Worm (Caenorhabditis elegans): ENCODE measurements around the gene T12A7.10.

Gene T12A7.10

ce11 chrIV:11785064-11785840 lies 30.3 kb upstream of the T12A7.10 start:
- TF ChIP-seq fkh-10 (GFP tag; optimal IDR thresholded peaks at IDR 0.05) (peak; percentile 63), nhr-28 (tag; optimal IDR thresholded peaks at IDR 0.05) (no peak), nhr-77 (tag; optimal IDR thresholded peaks at IDR 0.05) (no peak), tbx-2 (tag; optimal IDR thresholded peaks at IDR 0.05) (no peak), nhr-67 (tag; optimal IDR thresholded peaks at IDR 0.05) (no peak), nfya-1 (tag; optimal IDR thresholded peaks at IDR 0.05; ENCODE audit: insufficient read depth) (peak; percentile 2)

DNA sequence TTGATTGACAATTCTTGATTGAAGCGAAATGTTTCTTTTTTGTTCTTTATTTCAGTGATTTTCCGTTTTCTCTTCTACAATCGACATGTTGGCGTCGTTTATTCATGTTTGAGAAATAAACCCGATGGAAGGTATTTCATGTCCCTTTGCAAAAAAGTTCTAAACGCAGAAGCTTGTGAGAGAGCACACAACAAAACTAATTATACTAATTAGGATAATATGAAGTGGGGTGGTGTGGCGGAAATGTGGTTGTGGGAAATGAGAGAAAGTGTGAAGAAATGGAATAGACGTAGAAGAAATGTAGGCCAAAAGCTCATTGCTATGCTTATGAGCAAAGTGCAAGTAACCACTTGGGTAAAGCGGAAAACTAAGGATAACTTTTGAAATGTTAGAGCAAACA lies 27.9 kb upstream of the T12A7.10 start:
- no peak for TF ChIP-seq aly-2 (tag; optimal IDR thresholded peaks at IDR 0.05)
- TF ChIP-seq elt-1 (tag; optimal IDR thresholded peaks at IDR 0.05) = no peak
- TF ChIP-seq lin-39 (tag; optimal IDR thresholded peaks at IDR 0.05) = no peak
- no peak for TF ChIP-seq unc-62 (GFP tag; optimal IDR thresholded peaks at IDR 0.05)
- no peak for TF ChIP-seq nhr-237 (tag; optimal IDR thresholded peaks at IDR 0.05)
- no peak for TF ChIP-seq nhr-77 (tag; optimal IDR thresholded peaks at IDR 0.05)
- no peak for TF ChIP-seq jun-1 (tag; optimal IDR thresholded peaks at IDR 0.05)
- no peak for TF ChIP-seq ZK546.5 (tag; optimal IDR thresholded peaks at IDR 0.05)
- no peak for TF ChIP-seq ceh-9 (tag; optimal IDR thresholded peaks at IDR 0.05)
- no peak for TF ChIP-seq snpc-4 (tag; optimal IDR thresholded peaks at IDR 0.05)

ce11 chrIV:11779028-11779427 lies 24.1 kb upstream of the T12A7.10 start, which contains the start of gene lpr-2:
Gene lpr-2 (plus strand): TSS chrIV:11779216.
- no peak for TF ChIP-seq lin-39 (tag; optimal IDR thresholded peaks at IDR 0.05)
- TF ChIP-seq lin-15B (tag; optimal IDR thresholded peaks at IDR 0.05) = no peak
- no peak for TF ChIP-seq jun-1 (tag; optimal IDR thresholded peaks at IDR 0.05)
- TF ChIP-seq ztf-4 (tag; optimal IDR thresholded peaks at IDR 0.05) = no peak
- TF ChIP-seq mdl-1 (tag; optimal IDR thresholded peaks at IDR 0.05) = no peak
- no peak for TF ChIP-seq ztf-11 (tag; optimal IDR thresholded peaks at IDR 0.05)
- no peak for TF ChIP-seq unc-39 (tag; optimal IDR thresholded peaks at IDR 0.05)
- TF ChIP-seq fkh-10 (GFP tag; optimal IDR thresholded peaks at IDR 0.05) = no peak

DNA sequence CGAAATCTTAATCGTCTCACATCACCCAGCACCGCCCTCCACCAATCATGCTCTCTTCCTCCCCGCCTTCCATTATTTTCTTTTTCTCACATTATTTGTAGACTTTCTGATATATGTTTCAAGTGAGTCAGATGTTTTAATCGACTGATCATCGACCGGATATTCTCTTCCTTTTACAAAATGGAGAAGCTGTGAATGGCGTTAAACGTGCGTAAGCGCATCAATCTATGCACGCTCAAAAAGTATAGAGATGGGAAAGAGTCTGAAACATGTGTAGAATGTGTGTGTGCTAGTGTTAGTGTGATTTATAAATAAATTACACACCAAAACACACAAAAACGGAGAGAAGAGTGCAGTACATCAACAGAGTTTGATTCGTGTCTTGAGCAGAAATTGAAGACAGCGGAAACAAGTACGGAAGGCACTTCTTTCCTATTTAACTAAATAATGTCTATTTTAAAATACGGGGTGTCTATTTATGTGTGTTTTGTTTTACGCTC lies 22.1 kb upstream of the T12A7.10 start:
- no peak for TF ChIP-seq ztf-4 (tag; optimal IDR thresholded peaks at IDR 0.05)
- no peak for TF ChIP-seq jun-1 (tag; optimal IDR thresholded peaks at IDR 0.05)
- no peak for TF ChIP-seq lsy-12 (tag; optimal IDR thresholded peaks at IDR 0.05)
- TF ChIP-seq nhr-28 (tag; optimal IDR thresholded peaks at IDR 0.05) = no peak
- TF ChIP-seq lin-39 (tag; optimal IDR thresholded peaks at IDR 0.05) = no peak
- TF ChIP-seq nhr-25 (tag; optimal IDR thresholded peaks at IDR 0.05) = no peak
- no peak for TF ChIP-seq elt-3 (tag; optimal IDR thresholded peaks at IDR 0.05)
- TF ChIP-seq nhr-77 (tag; optimal IDR thresholded peaks at IDR 0.05) = no peak

ce11 chrIV:11773692-11774225 lies 18.9 kb upstream of the T12A7.10 start, which contains the start of gene lips-5:
Gene lips-5 (minus strand): TSS chrIV:11773742.
- TF ChIP-seq elt-2 (tag; optimal IDR thresholded peaks at IDR 0.05) = peak; percentile 56
- no peak for TF ChIP-seq lin-15B (tag; optimal IDR thresholded peaks at IDR 0.05)

ce11 chrIV:11772119-11772518 lies 17.2 kb upstream of the T12A7.10 start:
- TF ChIP-seq ztf-11 (tag; optimal IDR thresholded peaks at IDR 0.05) = no peak
- TF ChIP-seq nhr-67 (tag; optimal IDR thresholded peaks at IDR 0.05) = no peak
- no peak for TF ChIP-seq pha-4 (tag; optimal IDR thresholded peaks at IDR 0.05)
- TF ChIP-seq nhr-76 (tag; optimal IDR thresholded peaks at IDR 0.05) = no peak
- no peak for TF ChIP-seq nfya-1 (tag; optimal IDR thresholded peaks at IDR 0.05; ENCODE audit: insufficient read depth)
- no peak for TF ChIP-seq ZK546.5 (tag; optimal IDR thresholded peaks at IDR 0.05)
- TF ChIP-seq ceh-16 (tag; optimal IDR thresholded peaks at IDR 0.05) = no peak
- no peak for TF ChIP-seq nhr-12 (tag; optimal IDR thresholded peaks at IDR 0.05)
- TF ChIP-seq fos-1 (tag; optimal IDR thresholded peaks at IDR 0.05) = no peak
- TF ChIP-seq lsy-12 (tag; optimal IDR thresholded peaks at IDR 0.05) = no peak
- no peak for TF ChIP-seq R02D3.7 (tag; optimal IDR thresholded peaks at IDR 0.05)
- TF ChIP-seq elt-3 (tag; optimal IDR thresholded peaks at IDR 0.05) = no peak
- TF ChIP-seq egl-27 (tag; optimal IDR thresholded peaks at IDR 0.05) = no peak
- TF ChIP-seq aly-2 (tag; optimal IDR thresholded peaks at IDR 0.05) = no peak
- TF ChIP-seq hmg-11 (tag; optimal IDR thresholded peaks at IDR 0.05) = no peak
- TF ChIP-seq pqm-1 (tag; optimal IDR thresholded peaks at IDR 0.05) = no peak
- TF ChIP-seq fkh-2 (tag; optimal IDR thresholded peaks at IDR 0.05) = no peak
- TF ChIP-seq nhr-28 (tag; optimal IDR thresholded peaks at IDR 0.05) = no peak
- TF ChIP-seq unc-62 (GFP tag; optimal IDR thresholded peaks at IDR 0.05) = no peak
- no peak for TF ChIP-seq mdl-1 (tag; optimal IDR thresholded peaks at IDR 0.05)

Data from whole organism, L3 larva.